Fruit fly (Drosophila melanogaster): ENCODE measurements around the gene CG17855.
A peak's percentile ranks its signal among the peaks of the same experiment; 100 is the strongest.

- TF ChIP-seq fd96Ca (GFP tag; IDR thresholded peaks at IDR 0.05) (peak; percentile 95), EcR (GFP tag; optimal IDR thresholded peaks at IDR 0.05) (peak; percentile 50), rn (GFP tag; IDR thresholded peaks at IDR 0.05) (peak; percentile 97), CG14655 (GFP tag; optimal IDR thresholded peaks at IDR 0.05) (peak; percentile 99), CG12605 (GFP tag; IDR thresholded peaks at IDR 0.05) (peak; percentile 96), Ets98B (GFP tag; IDR thresholded peaks at IDR 0.05) (peak; percentile 97), CG8159 (tag; optimal IDR thresholded peaks at IDR 0.05) (peak; percentile 99), Snoo (tag; optimal IDR thresholded peaks at IDR 0.05) (peak; percentile 98), CG10348 (GFP tag; IDR thresholded peaks at IDR 0.05) (peak; percentile 94), Pif1A (GFP tag; optimal IDR thresholded peaks at IDR 0.05) (peak; percentile 98)
Observed at dm6 chr2L:9568360-9569088, 28.2 kb downstream of the CG17855 start, which contains the start of gene brwl.
